Worm (Caenorhabditis elegans) whole organism, early embryonic: ENCODE results near the gene F18A11.2.

Source experiments
- F13C5.2 ChIP-seq: sonication (generic microtip); optimal IDR thresholded peaks from 2 replicates; lab custom pipeline; 2017; ENCODE audit warnings: mild to moderate bottlenecking, missing genetic modification characterization, inconsistent platforms, missing compliant biosample characterization
- ama-1 ChIP-seq: fragments of 150-350 bp; optimal IDR thresholded peaks from 2 replicates; lab custom pipeline; 2014
- ceh-13 ChIP-seq: fragments of 200-800 bp; sonication (Bioruptor generic); optimal IDR thresholded peaks from 2 replicates; lab custom pipeline; 2018; ENCODE audit warnings: mild to moderate bottlenecking, missing genetic modification characterization, missing compliant biosample characterization
- ets-7 ChIP-seq: sonication (generic microtip); optimal IDR thresholded peaks from 2 replicates; lab custom pipeline; 2016; ENCODE audit warnings: missing genotype, missing genetic modification characterization, missing compliant biosample characterization
- flt-1 ChIP-seq: fragments of 200-800 bp; sonication (Bioruptor generic); IDR thresholded peaks from 2 replicates; pipeline ENCODE4 v1.3.6; 2022; ENCODE audit warnings: missing genetic modification characterization, missing compliant biosample characterization
- hmbx-1 ChIP-seq: sonication (generic microtip); optimal IDR thresholded peaks from 2 replicates; lab custom pipeline; 2016; ENCODE audit warnings: mild to moderate bottlenecking, missing genetic modification characterization, missing compliant biosample characterization
- hmg-4 ChIP-seq: fragments of 200-800 bp; sonication (Bioruptor generic); optimal IDR thresholded peaks from 2 replicates; lab custom pipeline; 2018; ENCODE audit warnings: mild to moderate bottlenecking, missing genetic modification characterization, missing compliant biosample characterization
- hnd-1 ChIP-seq: sonication (generic microtip); optimal IDR thresholded peaks from 2 replicates; lab custom pipeline; 2016; ENCODE audit warnings: missing genetic modification characterization, missing compliant biosample characterization
- pes-1 ChIP-seq: fragments of 200-800 bp; sonication (Bioruptor generic); IDR thresholded peaks from 2 replicates; pipeline ENCODE4 v1.3.6; 2022; ENCODE audit warnings: missing genetic modification reagents, missing genetic modification characterization, missing compliant biosample characterization
- scrt-1 ChIP-seq: fragments of 200-800 bp; sonication (Bioruptor generic); IDR thresholded peaks from 2 replicates; pipeline ENCODE4 v1.3.6; 2022; ENCODE audit warnings: missing genetic modification characterization, missing compliant biosample characterization
- sea-1 ChIP-seq: fragments of 200-800 bp; sonication (Bioruptor generic); conservative IDR thresholded peaks from 2 replicates; pipeline ENCODE4 v1.3.6; 2022; ENCODE audit warnings: missing genetic modification characterization, missing compliant biosample characterization
- tbx-11 ChIP-seq: fragments of 200-800 bp; sonication (Bioruptor generic); IDR thresholded peaks from 2 replicates; pipeline ENCODE4 v1.3.6; 2022; ENCODE audit warnings: missing genetic modification characterization, missing compliant biosample characterization
- tbx-37 ChIP-seq: fragments of 200-800 bp; sonication (Bioruptor generic); conservative IDR thresholded peaks from 2 replicates; pipeline ENCODE4 v1.3.6; 2022; ENCODE audit warnings: missing genetic modification reagents, missing genetic modification characterization, missing compliant biosample characterization
- tra-4 ChIP-seq: sonication (generic microtip); optimal IDR thresholded peaks from 2 replicates; lab custom pipeline; 2017; ENCODE audit warnings: missing genetic modification characterization, missing compliant biosample characterization

ce11 chrII:13000753-13001152, 30.7 kb upstream of the F18A11.2 start, which contains the start of gene Y38F1A.8:
- TF ChIP-seq hmbx-1: no peak
- TF ChIP-seq ama-1 (lab: Kevin White, UChicago): no peak
- TF ChIP-seq flt-1 (GFP tag; lab: Robert Waterston, UW): no peak
- no peak for TF ChIP-seq hnd-1 (tag; lab: Kevin White, UChicago)
- no peak for TF ChIP-seq hmg-4 (GFP tag; lab: Kevin White, UChicago)
- no peak for TF ChIP-seq scrt-1 (GFP tag; lab: Robert Waterston, UW)
- no peak for TF ChIP-seq tbx-11 (GFP tag; lab: Robert Waterston, UW)
- TF ChIP-seq pes-1 (GFP tag; lab: Robert Waterston, UW): no peak
- no peak for TF ChIP-seq ceh-13
- TF ChIP-seq tbx-37: no peak
- TF ChIP-seq F13C5.2 (tag; lab: Kevin White, UChicago): no peak
- TF ChIP-seq sea-1 (GFP tag; lab: Robert Waterston, UW): no peak
- no peak for TF ChIP-seq ets-7 (tag; lab: Kevin White, UChicago)
- TF ChIP-seq tra-4 (tag; lab: Kevin White, UChicago): no peak
